Worm (Caenorhabditis elegans) whole organism, mixed stage, embryonic: ENCODE results near the gene ZK666.1.

Experiments used
- elt-3 ChIP-seq: fragments of 150-350 bp; optimal IDR thresholded peaks from 2 replicates; lab custom pipeline; 2014; ENCODE audit warnings: missing biosample characterization, missing genetic modification characterization
- ham-2 ChIP-seq: fragments of 200-800 bp; sonication (Bioruptor generic); optimal IDR thresholded peaks from 2 replicates; lab custom pipeline; 2018; ENCODE audit warnings: mild to moderate bottlenecking, missing genetic modification characterization, missing compliant biosample characterization
- lin-13 ChIP-seq: fragments of 150-350 bp; optimal IDR thresholded peaks from 2 replicates; lab custom pipeline; 2014; ENCODE audit warnings: missing biosample characterization, missing genetic modification characterization
- lin-32 ChIP-seq: fragments of 200-800 bp; sonication (Bioruptor generic); optimal IDR thresholded peaks from 2 replicates; lab custom pipeline; 2018; ENCODE audit warnings: mild to moderate bottlenecking, missing genetic modification characterization, missing compliant biosample characterization
- nhr-12 ChIP-seq: fragments of 150-350 bp; optimal IDR thresholded peaks from 2 replicates; lab custom pipeline; 2014; ENCODE audit warnings: missing biosample characterization, missing genetic modification characterization
- nhr-28 ChIP-seq: fragments of 150-350 bp; optimal IDR thresholded peaks from 2 replicates; lab custom pipeline; 2014; ENCODE audit warnings: missing biosample characterization, missing genetic modification characterization
- pha-4 ChIP-seq: fragments of 150-350 bp; optimal IDR thresholded peaks from 2 replicates; lab custom pipeline; 2018; ENCODE audit warnings: missing biosample characterization, missing genetic modification reagents, missing genetic modification characterization
- snpc-4 ChIP-seq: fragments of 150-350 bp; optimal IDR thresholded peaks from 2 replicates; lab custom pipeline; 2014; ENCODE audit warnings: missing biosample characterization, missing genetic modification characterization
- unc-62 ChIP-seq: fragments of 150-350 bp; optimal IDR thresholded peaks from 2 replicates; lab custom pipeline; 2014; ENCODE audit warnings: missing biosample characterization, missing genetic modification reagents, missing genetic modification characterization
- ztf-11 ChIP-seq: fragments of 150-350 bp; optimal IDR thresholded peaks from 2 replicates; lab custom pipeline; 2014; ENCODE audit warnings: missing biosample characterization, missing genetic modification characterization

ce11 chrII:10501578-10501977 lies 30.4 kb upstream of the ZK666.1 start:
- TF ChIP-seq elt-3 (tag; lab: Kevin White, UChicago) (no peak), nhr-12 (tag; lab: Kevin White, UChicago) (no peak), unc-62 (GFP tag; lab: Kevin White, UChicago) (peak; percentile 57), nhr-28 (no peak), lin-13 (tag; lab: Kevin White, UChicago) (no peak), ztf-11 (tag; lab: Kevin White, UChicago) (no peak), lin-32 (GFP tag; lab: Kevin White, UChicago) (no peak), ham-2 (peak; percentile 27), snpc-4 (tag; lab: Kevin White, UChicago) (no peak), pha-4 (tag; lab: Kevin White, UChicago) (no peak)
